Fruit fly (Drosophila melanogaster): ENCODE results near the gene ninaG.

The ninaG gene

dm6 chr3R:11456539-11456938 is 35.0 kb upstream of the ninaG start (continued):
- no peak for TF ChIP-seq Sox102F (GFP tag; optimal IDR thresholded peaks at IDR 0.05)
- TF ChIP-seq vri (GFP tag; optimal IDR thresholded peaks at IDR 0.05) = peak; percentile 63
- no peak for TF ChIP-seq CG15336 (GFP tag; IDR thresholded peaks at IDR 0.05)
- TF ChIP-seq fkh (GFP tag; optimal IDR thresholded peaks at IDR 0.05) = no peak
- peak; percentile 17 for TF ChIP-seq CG32006 (GFP tag; optimal IDR thresholded peaks at IDR 0.05)
- no peak for TF ChIP-seq Hr39 (GFP tag; optimal IDR thresholded peaks at IDR 0.05)
- TF ChIP-seq pdm3 (GFP tag; optimal IDR thresholded peaks at IDR 0.05) = peak; percentile 12

dm6 chr3R:11454210-11454904 is 32.9 kb upstream of the ninaG start:
- TF ChIP-seq svp (GFP tag) (peak; percentile 89), salr (GFP tag; optimal IDR thresholded peaks at IDR 0.05) (no peak), Lpt (GFP tag; optimal IDR thresholded peaks at IDR 0.05) (no peak), Eip78C (GFP tag) (peak; percentile 83), CG8632 (GFP tag; optimal IDR thresholded peaks at IDR 0.05) (peak; percentile 19), Hr39 (GFP tag; optimal IDR thresholded peaks at IDR 0.05) (peak; percentile 75), CG8319 (GFP tag; optimal IDR thresholded peaks at IDR 0.05) (peak; percentile 0), esn (GFP tag; optimal IDR thresholded peaks at IDR 0.05) (peak; percentile 76), CG3919 (GFP tag; optimal IDR thresholded peaks at IDR 0.05) (peak; percentile 45), vri (GFP tag; optimal IDR thresholded peaks at IDR 0.05) (peak; percentile 42), CG34406 (GFP tag; optimal IDR thresholded peaks at IDR 0.05) (peak; percentile 67), OdsH (GFP tag; optimal IDR thresholded peaks at IDR 0.05) (peak; percentile 52), Hr38 (GFP tag; optimal IDR thresholded peaks at IDR 0.05) (no peak), CG7368 (GFP tag; optimal IDR thresholded peaks at IDR 0.05) (peak; percentile 7), Eip75B (GFP tag; optimal IDR thresholded peaks at IDR 0.05) (peak; percentile 36), CG11294 (GFP tag; IDR thresholded peaks at IDR 0.05) (peak; percentile 28; the same call in 1 of the 2 replicates), achi (GFP tag; optimal IDR thresholded peaks at IDR 0.05) (peak; percentile 31), CG10631 (GFP tag; optimal IDR thresholded peaks at IDR 0.05) (peak; percentile 27), Eip93F (GFP tag; optimal IDR thresholded peaks at IDR 0.05) (no peak), CG31627 (GFP tag; optimal IDR thresholded peaks at IDR 0.05) (peak; percentile 72), CG6792 (GFP tag; optimal IDR thresholded peaks at IDR 0.05) (peak; percentile 45), CG1621 (tag; optimal IDR thresholded peaks at IDR 0.05) (no peak), CG11762 (GFP tag; optimal IDR thresholded peaks at IDR 0.05; ENCODE audit: insufficient read depth) (peak; percentile 21), net (GFP tag; optimal IDR thresholded peaks at IDR 0.05) (peak; percentile 33), Hr4 (GFP tag; optimal IDR thresholded peaks at IDR 0.05) (peak; percentile 76), CG6854 (GFP tag; optimal IDR thresholded peaks at IDR 0.05) (no peak), acj6 (GFP tag; optimal IDR thresholded peaks at IDR 0.05) (peak; percentile 45), Ets96B (tag; optimal IDR thresholded peaks at IDR 0.05) (no peak), Sox15 (GFP tag; optimal IDR thresholded peaks at IDR 0.05) (peak; percentile 56), CG6808 (GFP tag; optimal IDR thresholded peaks at IDR 0.05) (no peak), CG6163 (GFP tag; IDR thresholded peaks at IDR 0.05) (peak; percentile 43; the same call in 1 of the 3 replicates), dac (GFP tag; optimal IDR thresholded peaks at IDR 0.05) (peak; percentile 42), Ets21C (GFP tag; optimal IDR thresholded peaks at IDR 0.05) (peak; percentile 45), CG9139 (GFP tag; optimal IDR thresholded peaks at IDR 0.05) (no peak), cyc (GFP tag; optimal IDR thresholded peaks at IDR 0.05) (peak; percentile 68), fd85E (GFP tag; optimal IDR thresholded peaks at IDR 0.05) (no peak), ss (GFP tag; optimal IDR thresholded peaks at IDR 0.05) (no peak), Smox (GFP tag; optimal IDR thresholded peaks at IDR 0.05) (peak; percentile 59), pdm3 (GFP tag; optimal IDR thresholded peaks at IDR 0.05) (peak; percentile 52), lz (GFP tag; optimal IDR thresholded peaks at IDR 0.05) (peak; percentile 76), eg (GFP tag; IDR thresholded peaks at IDR 0.05) (0 out of 3 replicates have a peak, but pooled peaks have one; percentile 35), CG10669 (GFP tag; optimal IDR thresholded peaks at IDR 0.05) (peak; percentile 6), CG32006 (GFP tag; optimal IDR thresholded peaks at IDR 0.05) (peak; percentile 74), CG11902 (GFP tag; optimal IDR thresholded peaks at IDR 0.05) (peak; percentile 59), Sox14 (GFP tag; optimal IDR thresholded peaks at IDR 0.05) (peak; percentile 49), fkh (GFP tag; optimal IDR thresholded peaks at IDR 0.05) (peak; percentile 90), topi (GFP tag; optimal IDR thresholded peaks at IDR 0.05) (peak; percentile 70)

All from whole organism, prepupa.